Worm (Caenorhabditis elegans): ENCODE data around the gene K04G11.1.

DNA sequence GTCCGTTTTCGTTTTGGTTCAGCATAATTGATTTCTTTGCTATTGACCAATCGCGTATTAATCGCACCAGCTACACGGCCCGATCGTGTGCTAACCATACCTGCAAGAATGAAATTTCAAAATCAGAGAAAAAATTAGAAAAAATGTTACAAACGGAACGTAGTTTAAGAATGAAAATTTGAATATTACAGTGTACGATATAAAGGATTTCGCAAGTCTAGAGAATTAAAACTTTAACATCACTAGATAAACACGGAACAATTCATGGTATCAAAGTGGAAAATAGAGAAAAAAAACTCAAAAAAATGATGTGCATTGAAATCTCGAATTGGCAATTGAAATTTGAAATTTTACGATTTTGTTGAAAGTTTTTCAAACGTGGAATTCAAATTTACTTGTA lies 38.8 kb upstream of the K04G11.1 start, which contains the start of gene madd-3:
- TF ChIP-seq pha-4 (tag; optimal IDR thresholded peaks at IDR 0.05) (no peak), pha-2 (tag; optimal IDR thresholded peaks at IDR 0.05) (no peak), nfya-1 (tag; optimal IDR thresholded peaks at IDR 0.05) (no peak), F13H6.1 (tag; optimal IDR thresholded peaks at IDR 0.05) (no peak), K02D7.2 (tag; optimal IDR thresholded peaks at IDR 0.05) (no peak), hlh-6 (tag; optimal IDR thresholded peaks at IDR 0.05) (no peak), ama-1 (optimal IDR thresholded peaks at IDR 0.05) (no peak), ceh-9 (tag; optimal IDR thresholded peaks at IDR 0.05) (no peak), ets-4 (tag; optimal IDR thresholded peaks at IDR 0.05) (no peak), lin-11 (tag; optimal IDR thresholded peaks at IDR 0.05) (no peak), ceh-34 (tag; optimal IDR thresholded peaks at IDR 0.05) (no peak)
